Worm (Caenorhabditis elegans) whole organism, L1 larva: Measurements from ENCODE around the gene fbxb-108.
A peak's percentile ranks its signal among the peaks of the same experiment; 100 is the strongest.

ENCODE experiments used
- C04F5.9 ChIP-seq: sonication (generic microtip); optimal IDR thresholded peaks from 2 replicates; lab custom pipeline; 2016; ENCODE audit warnings: missing genetic modification characterization, missing compliant biosample characterization
- C16A3.4 ChIP-seq: fragments of 150-350 bp; optimal IDR thresholded peaks from 2 replicates; lab custom pipeline; 2014; ENCODE audit warnings: missing biosample characterization, missing genetic modification characterization
- C34B4.2 ChIP-seq: sonication (generic microtip); optimal IDR thresholded peaks from 2 replicates; lab custom pipeline; 2017; ENCODE audit warnings: mild to moderate bottlenecking, missing genetic modification characterization, missing compliant biosample characterization
- aha-1 ChIP-seq: fragments of 150-350 bp; optimal IDR thresholded peaks from 2 replicates; lab custom pipeline; 2014; ENCODE audit warnings: missing biosample characterization, missing genetic modification characterization
- alr-1 ChIP-seq: fragments of 200-800 bp; sonication (Bioruptor generic); optimal IDR thresholded peaks from 2 replicates; lab custom pipeline; 2018; ENCODE audit warnings: borderline replicate concordance, mild to moderate bottlenecking, missing genetic modification characterization, missing compliant biosample characterization
- aly-2 ChIP-seq: fragments of 150-350 bp; optimal IDR thresholded peaks from 2 replicates; lab custom pipeline; 2014; ENCODE audit warnings: missing biosample characterization, missing genetic modification characterization
- blmp-1 ChIP-seq: fragments of 150-350 bp; optimal IDR thresholded peaks from 2 replicates; lab custom pipeline; 2014; ENCODE audit warnings: missing biosample characterization, missing genetic modification characterization
- ceh-63 ChIP-seq: fragments of 200-800 bp; sonication (Bioruptor generic); optimal IDR thresholded peaks from 2 replicates; lab custom pipeline; 2018; ENCODE audit warnings: mild to moderate bottlenecking, missing genetic modification characterization, missing compliant biosample characterization
- ceh-8 ChIP-seq: fragments of 200-800 bp; sonication (Bioruptor generic); optimal IDR thresholded peaks from 2 replicates; lab custom pipeline; 2018; ENCODE audit warnings: mild to moderate bottlenecking, missing genetic modification characterization, moderate library complexity, missing compliant biosample characterization
- ceh-82 ChIP-seq, 3 experiments: fragments of 150-350 bp in 1 of 3; sonication (generic microtip) in 2 of 3; optimal IDR thresholded peaks; 2 replicates each; lab custom pipeline; 2014 to 2017; ENCODE audit warnings: missing biosample characterization in 3 of 3, missing genetic modification characterization in 3 of 3
- ceh-88 ChIP-seq: fragments of 200-800 bp; sonication (Bioruptor generic); IDR thresholded peaks from 2 replicates; pipeline ENCODE4 v1.3.6; 2022; ENCODE audit warnings: missing genetic modification characterization, missing compliant biosample characterization
- ces-1 ChIP-seq: fragments of 150-350 bp; optimal IDR thresholded peaks from 2 replicates; lab custom pipeline; 2014; ENCODE audit warnings: missing biosample characterization, missing genetic modification reagents, missing genetic modification characterization
- efl-1 ChIP-seq, 4 experiments: fragments of 150-350 bp; optimal IDR thresholded peaks in 3 of 4; peaks in 1 of 4; 1 replicate in 1 of 4; 2 replicates in 3 of 4; lab custom pipeline; 2014; ENCODE audit warnings: missing biosample characterization in 2 of 4, missing genetic modification characterization in 2 of 4, missing genetic modification reagents in 2 of 4
- elt-2 ChIP-seq: sonication (generic microtip); optimal IDR thresholded peaks from 2 replicates; lab custom pipeline; 2016; ENCODE audit warnings: missing genetic modification characterization, mild to moderate bottlenecking, inconsistent platforms, missing compliant biosample characterization, missing genetic modification reagents
- fkh-4 ChIP-seq: sonication (generic microtip); optimal IDR thresholded peaks from 2 replicates; lab custom pipeline; 2016; ENCODE audit warnings: missing compliant biosample characterization, missing genetic modification characterization, borderline replicate concordance
- fos-1 ChIP-seq: fragments of 150-350 bp; optimal IDR thresholded peaks from 2 replicates; lab custom pipeline; 2014; ENCODE audit warnings: missing biosample characterization, missing genetic modification characterization
- grh-1 ChIP-seq: fragments of 200-800 bp; sonication (Bioruptor generic); IDR thresholded peaks from 2 replicates; pipeline ENCODE4 v1.3.6; 2022; ENCODE audit warnings: missing genetic modification reagents, missing genetic modification characterization, missing compliant biosample characterization
- isw-1 ChIP-seq: fragments of 200-800 bp; sonication (Bioruptor generic); IDR thresholded peaks from 2 replicates; pipeline ENCODE4 v1.3.6; 2022; ENCODE audit warnings: missing genetic modification characterization, missing compliant biosample characterization
- lin-14 ChIP-seq: fragments of 200-800 bp; sonication (Bioruptor generic); optimal IDR thresholded peaks from 2 replicates; lab custom pipeline; 2018; ENCODE audit warnings: mild to moderate bottlenecking, missing genetic modification characterization, moderate library complexity, missing compliant biosample characterization
- lin-35 ChIP-seq, 2 experiments: fragments of 150-350 bp; optimal IDR thresholded peaks; 2 replicates each; lab custom pipeline; 2014; ENCODE audit warnings: missing biosample characterization in 2 of 2, missing genetic modification characterization in 2 of 2, missing genetic modification reagents in 2 of 2
- lsy-2 ChIP-seq, 2 experiments: fragments of 150-350 bp; optimal IDR thresholded peaks; 2 replicates each; lab custom pipeline; 2014; ENCODE audit warnings: missing biosample characterization in 2 of 2, missing genetic modification characterization in 2 of 2
- mab-9 ChIP-seq: fragments of 200-800 bp; sonication (Bioruptor generic); IDR thresholded peaks from 2 replicates; pipeline ENCODE4 v1.3.6; 2022; ENCODE audit warnings: missing genetic modification reagents, missing genetic modification characterization, missing compliant biosample characterization
- mdl-1 ChIP-seq, 2 experiments: fragments of 150-350 bp; optimal IDR thresholded peaks; 2 replicates each; lab custom pipeline; 2014 to 2017; ENCODE audit warnings: missing biosample characterization in 2 of 2, missing genetic modification characterization in 2 of 2, inconsistent platforms in 1 of 2
- mep-1 ChIP-seq: fragments of 150-350 bp; optimal IDR thresholded peaks from 2 replicates; lab custom pipeline; 2014; ENCODE audit warnings: missing biosample characterization, missing genetic modification characterization
- nhr-11 ChIP-seq: fragments of 150-350 bp; optimal IDR thresholded peaks from 2 replicates; lab custom pipeline; 2014; ENCODE audit warnings: missing biosample characterization, missing genetic modification characterization
- nhr-20 ChIP-seq: sonication (generic microtip); optimal IDR thresholded peaks from 2 replicates; lab custom pipeline; 2016; ENCODE audit warnings: mild to moderate bottlenecking, missing genetic modification characterization, missing compliant biosample characterization
- nhr-28 ChIP-seq: fragments of 150-350 bp; optimal IDR thresholded peaks from 2 replicates; lab custom pipeline; 2014; ENCODE audit warnings: missing biosample characterization, missing genetic modification characterization
- nhr-71 ChIP-seq: sonication (generic microtip); optimal IDR thresholded peaks from 2 replicates; lab custom pipeline; 2016; ENCODE audit warnings: mild to moderate bottlenecking, missing genetic modification characterization, moderate library complexity, missing compliant biosample characterization
- nhr-77 ChIP-seq: fragments of 150-350 bp; optimal IDR thresholded peaks from 2 replicates; lab custom pipeline; 2014; ENCODE audit warnings: missing biosample characterization, missing genetic modification characterization
- nhr-90 ChIP-seq: sonication (generic microtip); optimal IDR thresholded peaks from 2 replicates; lab custom pipeline; 2016; ENCODE audit warnings: mild to moderate bottlenecking, missing genetic modification characterization, missing compliant biosample characterization; ENCODE audit not compliant: poor library complexity
- pag-3 ChIP-seq: sonication (generic microtip); optimal IDR thresholded peaks from 2 replicates; lab custom pipeline; 2017; ENCODE audit warnings: missing genetic modification characterization, mild to moderate bottlenecking, missing compliant biosample characterization, antibody characterized with exemption, borderline replicate concordance; ENCODE audit not compliant: insufficient read depth
- pax-3 ChIP-seq: fragments of 200-800 bp; sonication (Bioruptor generic); optimal IDR thresholded peaks from 2 replicates; lab custom pipeline; 2018; ENCODE audit warnings: mild to moderate bottlenecking, missing genetic modification characterization, moderate library complexity, missing compliant biosample characterization
- rnt-1 ChIP-seq: sonication (generic microtip); optimal IDR thresholded peaks from 2 replicates; lab custom pipeline; 2016; ENCODE audit warnings: mild to moderate bottlenecking, missing genetic modification characterization, moderate library complexity, missing compliant biosample characterization
- skn-1 ChIP-seq: fragments of 150-350 bp; optimal IDR thresholded peaks from 2 replicates; lab custom pipeline; 2014; ENCODE audit warnings: missing biosample characterization, missing genetic modification characterization
- sox-4 ChIP-seq: sonication (generic microtip); optimal IDR thresholded peaks from 2 replicates; lab custom pipeline; 2016; ENCODE audit warnings: missing genetic modification characterization, missing compliant biosample characterization
- swsn-7 ChIP-seq: sonication (generic microtip); optimal IDR thresholded peaks from 2 replicates; lab custom pipeline; 2016; ENCODE audit warnings: missing genetic modification characterization, missing compliant biosample characterization
- unc-130 ChIP-seq: fragments of 150-350 bp; optimal IDR thresholded peaks from 2 replicates; lab custom pipeline; 2017; ENCODE audit warnings: missing biosample characterization, missing genetic modification characterization, inconsistent platforms
- unc-86 ChIP-seq: sonication (generic microtip); optimal IDR thresholded peaks from 2 replicates; lab custom pipeline; 2016; ENCODE audit warnings: missing genetic modification characterization, missing compliant biosample characterization
- unc-98 ChIP-seq: fragments of 200-800 bp; sonication (Bioruptor generic); IDR thresholded peaks from 2 replicates; pipeline ENCODE4 v1.3.6; 2022; ENCODE audit warnings: missing genetic modification characterization, missing compliant biosample characterization
- vab-15 ChIP-seq: sonication (generic microtip); optimal IDR thresholded peaks from 2 replicates; lab custom pipeline; 2017; ENCODE audit warnings: missing genotype, mild to moderate bottlenecking, missing genetic modification characterization, missing compliant biosample characterization
- xbp-1 ChIP-seq: sonication (generic microtip); optimal IDR thresholded peaks from 2 replicates; lab custom pipeline; 2016; ENCODE audit warnings: missing genetic modification characterization, missing compliant biosample characterization
- zag-1 ChIP-seq: fragments of 150-350 bp; optimal IDR thresholded peaks from 2 replicates; lab custom pipeline; 2014; ENCODE audit warnings: missing biosample characterization, missing genetic modification characterization
- ztf-11 ChIP-seq, 2 experiments: sonication (generic microtip); optimal IDR thresholded peaks; 2 replicates each; lab custom pipeline; 2016 to 2017; ENCODE audit warnings: missing genetic modification characterization in 2 of 2, missing biosample characterization in 1 of 2, missing compliant biosample characterization in 1 of 2
- ztf-4 ChIP-seq: fragments of 150-350 bp; optimal IDR thresholded peaks from 2 replicates; lab custom pipeline; 2014; ENCODE audit warnings: missing biosample characterization, missing genetic modification characterization

fbxb-108 gene

ce11 chrII:2747956-2748621 lies 16.7 kb upstream of the fbxb-108 start (continued):
- TF ChIP-seq lin-35 (GFP tag; optimal IDR thresholded peaks at IDR 0.05; lab: Kevin White, UChicago) (peak in 1 of 2 experiments; percentile 31), mep-1 (peak; percentile 29), aly-2 (tag; lab: Kevin White, UChicago) (no peak), mdl-1 (tag; optimal IDR thresholded peaks at IDR 0.05; lab: Kevin White, UChicago) (no peak), ceh-82 (tag; optimal IDR thresholded peaks at IDR 0.05; lab: Kevin White, UChicago) (peak; percentile 50 to 64 (median 57)), lsy-2 (tag; optimal IDR thresholded peaks at IDR 0.05; lab: Kevin White, UChicago) (peak; percentile 48 to 62), isw-1 (peak; percentile 53), zag-1 (peak; percentile 57), unc-86 (peak; percentile 67), nhr-71 (tag; lab: Kevin White, UChicago) (peak; percentile 76), nhr-77 (tag; lab: Kevin White, UChicago) (no peak), unc-130 (tag; lab: Kevin White, UChicago) (no peak), nhr-11 (tag; lab: Kevin White, UChicago) (no peak), mab-9 (GFP tag; lab: Robert Waterston, UW) (0 out of 2 replicates have a peak, but pooled peaks have one; percentile 29), unc-98 (GFP tag; lab: Robert Waterston, UW) (no peak), ceh-63 (GFP tag; lab: Kevin White, UChicago) (no peak), C34B4.2 (tag; lab: Kevin White, UChicago) (no peak)

ce11 chrII:2749595-2750048 lies 15.1 kb upstream of the fbxb-108 start, which contains the start of gene F29A7.4:
TSS of gene F29A7.4 (plus strand) at chrII:2749998.
- TF ChIP-seq elt-2 (tag; lab: Kevin White, UChicago) (peak; percentile 72), pax-3 (tag; lab: Kevin White, UChicago) (no peak)
- TF ChIP-seq, all 84 proteins: peak for 1

- no peak for TF ChIP-seq C34B4.2 (tag; lab: Kevin White, UChicago)
- no peak for TF ChIP-seq ztf-11 (tag; optimal IDR thresholded peaks at IDR 0.05; lab: Kevin White, UChicago)
- no peak for TF ChIP-seq ces-1 (GFP tag; lab: Kevin White, UChicago)
- TF ChIP-seq fkh-4 (tag; lab: Kevin White, UChicago): no peak
- no peak for TF ChIP-seq ceh-88
- no peak for TF ChIP-seq aha-1 (tag; lab: Kevin White, UChicago)
- TF ChIP-seq unc-86: no peak
- TF ChIP-seq fos-1: no peak
- no peak for TF ChIP-seq isw-1
- no peak for TF ChIP-seq sox-4 (tag; lab: Kevin White, UChicago)
- no peak for TF ChIP-seq efl-1 (optimal IDR thresholded peaks at IDR 0.05; lab: Kevin White, UChicago)
- no peak for TF ChIP-seq efl-1 (GFP tag; optimal IDR thresholded peaks at IDR 0.05 in 1 of 2; lab: Kevin White, UChicago)
- no peak for TF ChIP-seq lin-14 (GFP tag; lab: Kevin White, UChicago)
- no peak for TF ChIP-seq ztf-4 (tag; lab: Kevin White, UChicago)
Measured at ce11 chrII:2751278-2751677, 13.5 kb upstream of the fbxb-108 start.

ce11 chrII:2752536-2752935 lies 12.2 kb upstream of the fbxb-108 start, which contains the start of gene F29A7.6:
TSS of gene F29A7.6 (minus strand) at chrII:2752611.
- TF ChIP-seq ceh-88 (no peak), nhr-11 (tag; lab: Kevin White, UChicago) (no peak), swsn-7 (tag; lab: Kevin White, UChicago) (peak; percentile 67), ceh-63 (GFP tag; lab: Kevin White, UChicago) (no peak), pag-3 (tag; lab: Kevin White, UChicago) (no peak), elt-2 (tag; lab: Kevin White, UChicago) (peak; percentile 53), nhr-77 (tag; lab: Kevin White, UChicago) (peak; percentile 3), aha-1 (tag; lab: Kevin White, UChicago) (no peak), nhr-28 (tag; lab: Kevin White, UChicago) (no peak), ceh-8 (GFP tag; lab: Kevin White, UChicago) (no peak), nhr-90 (tag; lab: Kevin White, UChicago) (peak; percentile 79), alr-1 (no peak), vab-15 (no peak), ztf-11 (tag; optimal IDR thresholded peaks at IDR 0.05; lab: Kevin White, UChicago) (peak in 1 of 2 experiments; percentile 83), skn-1 (tag; lab: Kevin White, UChicago) (peak; percentile 41), C16A3.4 (tag; lab: Kevin White, UChicago) (peak; percentile 46), fos-1 (no peak), C04F5.9 (tag; lab: Kevin White, UChicago) (peak; percentile 20), rnt-1 (tag; lab: Kevin White, UChicago) (peak; percentile 95), grh-1 (GFP tag; lab: Robert Waterston, UW) (0 out of 2 replicates have a peak, but pooled peaks have one; percentile 19), xbp-1 (peak; percentile 67), blmp-1 (tag; lab: Kevin White, UChicago) (no peak), nhr-20 (tag; lab: Kevin White, UChicago) (peak; percentile 66), fkh-4 (tag; lab: Kevin White, UChicago) (peak; percentile 81)
